Fruit fly (Drosophila melanogaster) whole organism, embryonic: ENCODE results near the gene CG17996.
A peak's percentile ranks its signal among the peaks of the same experiment; 100 is the strongest.

ENCODE experiments used
- BEAF-32 ChIP-seq: fragments of 200-800 bp; sonication (Bioruptor generic); optimal IDR thresholded peaks from 3 replicates; lab custom pipeline; 2017; ENCODE audit warnings: missing biosample characterization, missing genetic modification characterization, mild to moderate bottlenecking, moderate library complexity, missing genetic modification reagents
- CG10979 ChIP-seq: fragments of 200-800 bp; sonication (Bioruptor generic); optimal IDR thresholded peaks from 2 replicates; lab custom pipeline; 2018; ENCODE audit warnings: missing biosample characterization, mild to moderate bottlenecking, missing genetic modification characterization, moderate library complexity
- CG12104 ChIP-seq: fragments of 200-800 bp; sonication (Bioruptor generic); optimal IDR thresholded peaks from 3 replicates; lab custom pipeline; 2016; ENCODE audit warnings: missing biosample characterization, missing genetic modification characterization
- CG12155 ChIP-seq: fragments of 200-800 bp; sonication (Bioruptor generic); optimal IDR thresholded peaks from 3 replicates; lab custom pipeline; 2016; ENCODE audit warnings: missing biosample characterization, missing genetic modification characterization
- CG12299 ChIP-seq: fragments of 200-800 bp; sonication (Bioruptor generic); optimal IDR thresholded peaks from 2 replicates; lab custom pipeline; 2018; ENCODE audit warnings: missing biosample characterization, mild to moderate bottlenecking, missing genetic modification characterization
- CG13287 ChIP-seq: fragments of 200-800 bp; sonication (Bioruptor generic); IDR thresholded peaks from 2 replicates; pipeline ENCODE4 v1.3.6; 2022; ENCODE audit warnings: missing biosample characterization, missing genetic modification characterization; ENCODE audit not compliant: partially characterized antibody
- CG13775 ChIP-seq: fragments of 200-800 bp; sonication (Bioruptor generic); optimal IDR thresholded peaks from 3 replicates; lab custom pipeline; 2017; ENCODE audit warnings: missing biosample characterization, mild to moderate bottlenecking, missing genetic modification characterization
- CG14441 ChIP-seq: fragments of 200-800 bp; sonication (Bioruptor generic); IDR thresholded peaks from 2 replicates; pipeline ENCODE4 v1.3.6; 2022; ENCODE audit warnings: missing biosample characterization, missing genetic modification characterization
- CG15601 ChIP-seq: fragments of 200-800 bp; sonication (Bioruptor generic); optimal IDR thresholded peaks from 3 replicates; lab custom pipeline; 2019; ENCODE audit warnings: missing biosample characterization, mild to moderate bottlenecking, missing genetic modification characterization, moderate library complexity
- CG17802 ChIP-seq: fragments of 200-800 bp; sonication (Bioruptor generic); optimal IDR thresholded peaks from 2 replicates; lab custom pipeline; 2018; ENCODE audit warnings: missing biosample characterization, mild to moderate bottlenecking, missing genetic modification characterization, moderate library complexity
- CG2120 ChIP-seq: fragments of 200-800 bp; sonication (Bioruptor generic); optimal IDR thresholded peaks from 3 replicates; lab custom pipeline; 2016; ENCODE audit warnings: missing biosample characterization, missing genetic modification characterization
- CG2202 ChIP-seq: fragments of 200-800 bp; sonication (Bioruptor generic); optimal IDR thresholded peaks from 2 replicates; lab custom pipeline; 2018; ENCODE audit warnings: missing biosample characterization, mild to moderate bottlenecking, missing genetic modification characterization
- CG33213 ChIP-seq: fragments of 200-800 bp; sonication (Bioruptor generic); optimal IDR thresholded peaks from 3 replicates; lab custom pipeline; 2016; ENCODE audit warnings: missing biosample characterization, missing genetic modification characterization
- CG3995 ChIP-seq: fragments of 200-800 bp; sonication (Bioruptor generic); optimal IDR thresholded peaks from 3 replicates; lab custom pipeline; 2016; ENCODE audit warnings: missing biosample characterization, missing genetic modification characterization
- CG4424 ChIP-seq: fragments of 200-800 bp; sonication (Bioruptor generic); optimal IDR thresholded peaks from 3 replicates; lab custom pipeline; 2016; ENCODE audit warnings: missing biosample characterization, missing genetic modification characterization
- CG4854 ChIP-seq: fragments of 200-800 bp; sonication (Bioruptor generic); optimal IDR thresholded peaks from 2 replicates; lab custom pipeline; 2016; ENCODE audit warnings: missing biosample characterization, missing genetic modification characterization, inconsistent platforms
- CG6683 ChIP-seq: fragments of 200-800 bp; sonication (Bioruptor generic); optimal IDR thresholded peaks from 2 replicates; lab custom pipeline; 2017; ENCODE audit warnings: missing biosample characterization, mild to moderate bottlenecking, missing genetic modification characterization, missing genetic modification reagents
- CG9932 ChIP-seq: fragments of 200-800 bp; sonication (Bioruptor generic); IDR thresholded peaks from 2 replicates; pipeline ENCODE4 v1.3.6; 2022; ENCODE audit warnings: missing biosample characterization, missing genetic modification characterization
- D ChIP-seq, 2 experiments: fragments of 200-800 bp in 1 of 2; fragments of >200 bp in 1 of 2; sonication (Bioruptor generic) in 1 of 2; optimal IDR thresholded peaks; 2 replicates in 1 of 2; 3 replicates in 1 of 2; lab custom pipeline; 2017; ENCODE audit warnings: mild to moderate bottlenecking in 1 of 2, missing biosample characterization in 1 of 2, missing genetic modification characterization in 1 of 2, missing genetic modification reagents in 1 of 2
- E2f1 ChIP-seq: fragments of 200-800 bp; sonication (Bioruptor generic); IDR thresholded peaks from 2 replicates; pipeline ENCODE4 v1.3.6; 2022; ENCODE audit warnings: missing biosample characterization, missing genetic modification characterization
- Elba2 ChIP-seq: fragments of 200-800 bp; sonication (Bioruptor generic); optimal IDR thresholded peaks from 3 replicates; lab custom pipeline; 2016; ENCODE audit warnings: missing biosample characterization, missing genetic modification characterization
- HLH4C ChIP-seq: fragments of 200-800 bp; sonication (Bioruptor generic); IDR thresholded peaks from 3 replicates; pipeline ENCODE4 v1.3.6; 2022; ENCODE audit warnings: missing biosample characterization, missing genetic modification characterization; ENCODE audit not compliant: partially characterized antibody
- Myb ChIP-seq: fragments of 200-800 bp; sonication (Bioruptor generic); optimal IDR thresholded peaks from 2 replicates; lab custom pipeline; 2016; ENCODE audit warnings: missing biosample characterization, missing genetic modification characterization
- Sry-δ ChIP-seq: fragments of 200-800 bp; sonication (Bioruptor generic); optimal IDR thresholded peaks from 2 replicates; lab custom pipeline; 2016; ENCODE audit warnings: missing biosample characterization, missing genetic modification characterization
- amos ChIP-seq: fragments of 200-800 bp; sonication (Bioruptor generic); IDR thresholded peaks from 2 replicates; pipeline ENCODE4 v1.3.6; 2022; ENCODE audit warnings: missing biosample characterization, missing genetic modification characterization; ENCODE audit not compliant: partially characterized antibody
- bsh ChIP-seq, 2 experiments: fragments of 200-800 bp; sonication (Bioruptor generic); optimal IDR thresholded peaks; 2 replicates each; lab custom pipeline; 2017 to 2018; ENCODE audit warnings: mild to moderate bottlenecking in 2 of 2, missing biosample characterization in 2 of 2, missing genetic modification characterization in 2 of 2, moderate library complexity in 1 of 2
- cg ChIP-seq: fragments of 200-800 bp; sonication (Bioruptor generic); optimal IDR thresholded peaks from 3 replicates; lab custom pipeline; 2019; ENCODE audit warnings: missing biosample characterization, mild to moderate bottlenecking, missing genetic modification characterization, moderate library complexity
- dm ChIP-seq: fragments of 200-800 bp; sonication (Bioruptor generic); optimal IDR thresholded peaks from 3 replicates; lab custom pipeline; 2016; ENCODE audit warnings: missing biosample characterization, missing genetic modification characterization
- dysf ChIP-seq: fragments of 200-800 bp; sonication (Bioruptor generic); IDR thresholded peaks from 3 replicates; pipeline ENCODE4 v1.3.6; 2022; ENCODE audit warnings: missing biosample characterization, missing genetic modification characterization
- fd102C ChIP-seq: fragments of 200-800 bp; sonication (Bioruptor generic); optimal IDR thresholded peaks from 2 replicates; lab custom pipeline; 2018; ENCODE audit warnings: missing biosample characterization, mild to moderate bottlenecking, missing genetic modification characterization, moderate library complexity
- gro ChIP-seq: fragments of 200-800 bp; sonication (Bioruptor generic); optimal IDR thresholded peaks from 2 replicates; lab custom pipeline; 2016; ENCODE audit warnings: missing biosample characterization, missing genetic modification characterization
- hkb ChIP-seq, 2 experiments: fragments of 200-800 bp in 1 of 2; fragments of >200 bp in 1 of 2; sonication (Bioruptor generic) in 1 of 2; IDR thresholded peaks in 1 of 2; optimal IDR thresholded peaks in 1 of 2; 2 replicates each; pipeline versions ENCODE4 v1.3.6 to Lab custom; 2017 to 2022; ENCODE audit warnings: missing biosample characterization in 1 of 2, missing genetic modification characterization in 1 of 2
- ind ChIP-seq: fragments of 200-800 bp; sonication (Bioruptor generic); optimal IDR thresholded peaks from 3 replicates; lab custom pipeline; 2016; ENCODE audit warnings: missing biosample characterization, missing genetic modification characterization
- inv ChIP-seq: fragments of 200-800 bp; sonication (Bioruptor generic); IDR thresholded peaks from 2 replicates; pipeline ENCODE4 v1.3.6; 2022; ENCODE audit warnings: missing biosample characterization, missing genetic modification characterization; ENCODE audit not compliant: partially characterized antibody
- lola ChIP-seq, 3 experiments: fragments of >200 bp in 2 of 3; fragments of 200-800 bp in 1 of 3; sonication (Bioruptor generic) in 1 of 3; optimal IDR thresholded peaks; 2 replicates each; lab custom pipeline; 2017 to 2019; ENCODE audit warnings: missing biosample characterization in 3 of 3, missing genetic modification characterization in 3 of 3, mild to moderate bottlenecking in 1 of 3, moderate library complexity in 1 of 3
- mld ChIP-seq: fragments of 200-800 bp; sonication (Bioruptor generic); IDR thresholded peaks from 3 replicates; pipeline ENCODE4 v1.3.6; 2022; ENCODE audit warnings: missing biosample characterization, missing genetic modification characterization; ENCODE audit not compliant: partially characterized antibody
- nerfin-1 ChIP-seq: fragments of 200-800 bp; sonication (Bioruptor generic); optimal IDR thresholded peaks from 3 replicates; lab custom pipeline; 2019; ENCODE audit warnings: missing biosample characterization, mild to moderate bottlenecking, missing genetic modification characterization, moderate library complexity
- nmo ChIP-seq: fragments of 200-800 bp; sonication (Bioruptor generic); optimal IDR thresholded peaks from 2 replicates; lab custom pipeline; 2018; ENCODE audit warnings: missing biosample characterization, mild to moderate bottlenecking, missing genetic modification characterization, moderate library complexity
- salm ChIP-seq: fragments of 200-800 bp; sonication (Bioruptor generic); optimal IDR thresholded peaks from 2 replicates; lab custom pipeline; 2018; ENCODE audit warnings: missing biosample characterization, mild to moderate bottlenecking, missing genetic modification characterization
- scrt ChIP-seq: fragments of 200-800 bp; sonication (Bioruptor generic); optimal IDR thresholded peaks from 2 replicates; lab custom pipeline; 2018; ENCODE audit warnings: missing biosample characterization, mild to moderate bottlenecking, missing genetic modification characterization, moderate library complexity
- sens ChIP-seq: fragments of 200-800 bp; sonication (Bioruptor generic); peaks from one replicate; lab custom pipeline; 2016; ENCODE audit warnings: missing biosample characterization, missing genetic modification characterization
- slbo ChIP-seq: fragments of 200-800 bp; sonication (Bioruptor generic); IDR thresholded peaks from 2 replicates; pipeline ENCODE4 v1.3.6; 2022; ENCODE audit warnings: missing biosample characterization, missing genetic modification characterization
- sna ChIP-seq: fragments of 200-800 bp; sonication (Bioruptor generic); IDR thresholded peaks from 2 replicates; pipeline ENCODE4 v1.3.6; 2022; ENCODE audit warnings: missing biosample characterization, missing genetic modification characterization; ENCODE audit not compliant: partially characterized antibody
- trem ChIP-seq: fragments of 200-800 bp; optimal IDR thresholded peaks from 3 replicates; lab custom pipeline; 2019; ENCODE audit warnings: missing biosample characterization, mild to moderate bottlenecking, missing genetic modification characterization, moderate library complexity
- vnd ChIP-seq: fragments of 200-800 bp; sonication (Bioruptor generic); IDR thresholded peaks from 3 replicates; pipeline ENCODE4 v1.3.6; 2022; ENCODE audit warnings: missing biosample characterization, missing genetic modification characterization; ENCODE audit not compliant: partially characterized antibody
- vvl ChIP-seq: fragments of 200-800 bp; sonication (Bioruptor generic); IDR thresholded peaks from 2 replicates; pipeline ENCODE4 v1.3.6; 2022; ENCODE audit warnings: missing biosample characterization, missing genetic modification characterization

Gene CG17996

dm6 chr2L:16743055-16743805 lies 12.4 kb upstream of the CG17996 start, which contains the start of the genes LSm7 and BuGZ (continued):
- TF ChIP-seq D (optimal IDR thresholded peaks at IDR 0.05; lab: Kevin White, UChicago), result no peak
- peak; percentile 29 for TF ChIP-seq D (GFP tag; optimal IDR thresholded peaks at IDR 0.05; lab: Kevin White, UChicago)
- TF ChIP-seq CG6683 (GFP tag; lab: Kevin White, UChicago), result no peak
- peak; percentile 63 for TF ChIP-seq Elba2
- TF ChIP-seq sna, result peak; percentile 63; the same call in 1 of the 2 replicates
- peak; percentile 11 for TF ChIP-seq CG12155 (GFP tag; lab: Kevin White, UChicago)
- TF ChIP-seq amos (GFP tag; lab: Robert Waterston, UW), result peak; percentile 45; the same call in 1 of the 2 replicates
- peak; percentile 60 for TF ChIP-seq inv (GFP tag; lab: Robert Waterston, UW)
- peak; percentile 58 for TF ChIP-seq CG33213
- TF ChIP-seq CG17802 (tag; lab: Kevin White, UChicago), result no peak
- TF ChIP-seq E2f1, result 0 out of 2 replicates have a peak, but pooled peaks have one; percentile 15
- TF ChIP-seq vvl, result peak; percentile 44; the same call in 1 of the 2 replicates
- TF ChIP-seq CG10979 (tag; lab: Kevin White, UChicago), result peak; percentile 55
- 0 out of 2 replicates have a peak, but pooled peaks have one; percentile 14 for TF ChIP-seq CG14441 (GFP tag; lab: Robert Waterston, UW)
- TF ChIP-seq CG13775 (GFP tag; lab: Kevin White, UChicago), result peak; percentile 65
- peak; percentile 73 for TF ChIP-seq CG13287
- TF ChIP-seq CG3995 (GFP tag; lab: Kevin White, UChicago), result peak; percentile 92
- TF ChIP-seq CG4854 (GFP tag; lab: Kevin White, UChicago), result no peak
- TF ChIP-seq fd102C (GFP tag; lab: Kevin White, UChicago), result peak; percentile 35
- no peak for TF ChIP-seq mld (GFP tag; lab: Robert Waterston, UW)
- peak; percentile 17 for TF ChIP-seq nerfin-1 (tag; lab: Kevin White, UChicago)
- TF ChIP-seq Myb, result peak; percentile 4
- no peak for TF ChIP-seq CG9932 (GFP tag; lab: Robert Waterston, UW)
- 0 out of 3 replicates have a peak, but pooled peaks have one; percentile 25 for TF ChIP-seq HLH4C
- no peak for TF ChIP-seq gro (GFP tag; lab: Kevin White, UChicago)
- peak; percentile 63 for TF ChIP-seq Sry-δ
- TF ChIP-seq bsh (GFP tag; optimal IDR thresholded peaks at IDR 0.05; lab: Kevin White, UChicago), result no peak
- TF ChIP-seq BEAF-32 (GFP tag; lab: Kevin White, UChicago), result peak; percentile 78
- no peak for TF ChIP-seq CG2120
- no peak for TF ChIP-seq scrt (GFP tag; lab: Kevin White, UChicago)
- TF ChIP-seq cg (GFP tag; lab: Kevin White, UChicago), result peak; percentile 92
- peak; percentile 14 for TF ChIP-seq dm (GFP tag; lab: Kevin White, UChicago)
- TF ChIP-seq dysf, result no peak
- peak; percentile 54 for TF ChIP-seq CG4424
- TF ChIP-seq CG12104 (GFP tag; lab: Kevin White, UChicago), result peak; percentile 57
- TF ChIP-seq CG15601, result peak; percentile 62
- peak; percentile 22 for TF ChIP-seq ind (GFP tag; lab: Kevin White, UChicago)
- TF ChIP-seq salm (tag; lab: Kevin White, UChicago), result peak; percentile 3
- TF ChIP-seq vnd (GFP tag; lab: Robert Waterston, UW), result peak; percentile 50; the same call in 2 of the 3 replicates
- peak; percentile 92 for TF ChIP-seq trem (tag; lab: Kevin White, UChicago)
- TF ChIP-seq CG12299, result peak; percentile 3
- peak in 1 of 3 experiments; percentile 33 for TF ChIP-seq lola (GFP tag; optimal IDR thresholded peaks at IDR 0.05; lab: Kevin White, UChicago)
- TF ChIP-seq nmo, result peak; percentile 70
- peak; percentile 76 for TF ChIP-seq sens (GFP tag; lab: Kevin White, UChicago)
- no peak for TF ChIP-seq CG2202
- TF ChIP-seq hkb (optimal IDR thresholded peaks at IDR 0.05; lab: Kevin White, UChicago), result no peak
- TF ChIP-seq hkb (GFP tag; IDR thresholded peaks at IDR 0.05; lab: Robert Waterston, UW), result no peak
- peak; percentile 24; the same call in 1 of the 2 replicates for TF ChIP-seq slbo
